Fruit fly (Drosophila melanogaster) whole organism, embryonic: ENCODE data around the gene VhaAC39-1.

Source experiments
- Antp ChIP-seq: fragments of 200-800 bp; sonication (Bioruptor generic); optimal IDR thresholded peaks from 3 replicates; lab custom pipeline; 2016; ENCODE audit warnings: missing biosample characterization, missing genetic modification characterization
- Atf-2 ChIP-seq: fragments of 200-800 bp; sonication (Bioruptor generic); optimal IDR thresholded peaks from 2 replicates; lab custom pipeline; 2016; ENCODE audit warnings: missing biosample characterization, missing genetic modification characterization
- Bgb ChIP-seq: fragments of 200-800 bp; sonication (Bioruptor generic); IDR thresholded peaks from 2 replicates; pipeline ENCODE4 v1.3.6; 2022; ENCODE audit warnings: missing biosample characterization, missing genetic modification characterization; ENCODE audit not compliant: partially characterized antibody
- CG13123 ChIP-seq: fragments of 200-800 bp; sonication (Bioruptor generic); optimal IDR thresholded peaks from 2 replicates; lab custom pipeline; 2016; ENCODE audit warnings: missing biosample characterization, missing genetic modification characterization
- CG13287 ChIP-seq: fragments of 200-800 bp; sonication (Bioruptor generic); IDR thresholded peaks from 2 replicates; pipeline ENCODE4 v1.3.6; 2022; ENCODE audit warnings: missing biosample characterization, missing genetic modification characterization; ENCODE audit not compliant: partially characterized antibody
- CG13296 ChIP-seq: fragments of 200-800 bp; sonication (Bioruptor generic); optimal IDR thresholded peaks from 3 replicates; lab custom pipeline; 2018; ENCODE audit warnings: missing biosample characterization, mild to moderate bottlenecking, missing genetic modification characterization
- CG13424 ChIP-seq: fragments of 200-800 bp; sonication (Bioruptor generic); optimal IDR thresholded peaks from 2 replicates; lab custom pipeline; 2019; ENCODE audit warnings: missing biosample characterization, mild to moderate bottlenecking, missing genetic modification characterization, moderate library complexity
- CG13894 ChIP-seq: fragments of 200-800 bp; sonication (Bioruptor generic); optimal IDR thresholded peaks from 3 replicates; lab custom pipeline; 2018; ENCODE audit warnings: missing biosample characterization, mild to moderate bottlenecking, missing genetic modification characterization, moderate library complexity
- CG17912 ChIP-seq: fragments of 200-800 bp; sonication (Bioruptor generic); optimal IDR thresholded peaks from 2 replicates; lab custom pipeline; 2018; ENCODE audit warnings: missing biosample characterization, mild to moderate bottlenecking, missing genetic modification characterization
- CG1832 ChIP-seq: fragments of 200-800 bp; sonication (Bioruptor generic); optimal IDR thresholded peaks from 2 replicates; lab custom pipeline; 2017; ENCODE audit warnings: missing biosample characterization, mild to moderate bottlenecking, missing genetic modification characterization, inconsistent platforms
- CG3407 ChIP-seq: fragments of 200-800 bp; sonication (Bioruptor generic); optimal IDR thresholded peaks from 2 replicates; lab custom pipeline; 2018; ENCODE audit warnings: missing biosample characterization, mild to moderate bottlenecking, missing genetic modification characterization
- CG34376 ChIP-seq: fragments of 200-800 bp; sonication (Bioruptor generic); optimal IDR thresholded peaks from 2 replicates; lab custom pipeline; 2018; ENCODE audit warnings: missing biosample characterization, mild to moderate bottlenecking, missing genetic modification characterization
- CG34422 ChIP-seq: fragments of 200-800 bp; sonication (Bioruptor generic); IDR thresholded peaks from 3 replicates; pipeline ENCODE4 v1.3.6; 2022; ENCODE audit warnings: missing biosample characterization, missing genetic modification characterization
- CG3995 ChIP-seq: fragments of 200-800 bp; sonication (Bioruptor generic); optimal IDR thresholded peaks from 3 replicates; lab custom pipeline; 2016; ENCODE audit warnings: missing biosample characterization, missing genetic modification characterization
- CG4854 ChIP-seq: fragments of 200-800 bp; sonication (Bioruptor generic); optimal IDR thresholded peaks from 2 replicates; lab custom pipeline; 2016; ENCODE audit warnings: missing biosample characterization, missing genetic modification characterization, inconsistent platforms
- CG5245 ChIP-seq: fragments of 200-800 bp; sonication (Bioruptor generic); optimal IDR thresholded peaks from 3 replicates; lab custom pipeline; 2016; ENCODE audit warnings: missing biosample characterization, missing genetic modification characterization
- CG8089 ChIP-seq: fragments of 200-800 bp; sonication (Bioruptor generic); optimal IDR thresholded peaks from 3 replicates; lab custom pipeline; 2016; ENCODE audit warnings: missing biosample characterization, missing genetic modification characterization
- D19A ChIP-seq: fragments of 200-800 bp; optimal IDR thresholded peaks from 3 replicates; lab custom pipeline; 2019; ENCODE audit warnings: missing biosample characterization, mild to moderate bottlenecking, missing genetic modification characterization, moderate library complexity
- Dbx ChIP-seq: fragments of 200-800 bp; sonication (Bioruptor generic); IDR thresholded peaks from 3 replicates; pipeline ENCODE4 v1.3.6; 2022; ENCODE audit warnings: missing biosample characterization, missing genetic modification characterization
- E2f2 ChIP-seq: fragments of 200-800 bp; sonication (Bioruptor generic); IDR thresholded peaks from 2 replicates; pipeline ENCODE4 v1.3.6; 2022; ENCODE audit warnings: missing biosample characterization, missing genetic modification characterization
- Elba2 ChIP-seq: fragments of 200-800 bp; sonication (Bioruptor generic); optimal IDR thresholded peaks from 3 replicates; lab custom pipeline; 2016; ENCODE audit warnings: missing biosample characterization, missing genetic modification characterization
- Fer2 ChIP-seq: fragments of 200-800 bp; sonication (Bioruptor generic); optimal IDR thresholded peaks from 2 replicates; lab custom pipeline; 2018; ENCODE audit warnings: missing biosample characterization, mild to moderate bottlenecking, missing genetic modification characterization, moderate library complexity
- Mad ChIP-seq: fragments of 200-800 bp; sonication (Bioruptor generic); optimal IDR thresholded peaks from 2 replicates; lab custom pipeline; 2016; ENCODE audit warnings: missing biosample characterization, missing genetic modification characterization
- NC2α ChIP-seq: fragments of 200-800 bp; sonication (Bioruptor generic); optimal IDR thresholded peaks from 2 replicates; lab custom pipeline; 2016; ENCODE audit warnings: missing biosample characterization, missing genetic modification characterization
- Oaz ChIP-seq: fragments of 200-800 bp; sonication (Bioruptor generic); IDR thresholded peaks from 2 replicates; pipeline ENCODE4 v1.3.6; 2022; ENCODE audit warnings: missing biosample characterization, missing genetic modification characterization
- Rx ChIP-seq: fragments of 200-800 bp; sonication (Bioruptor generic); IDR thresholded peaks from 2 replicates; pipeline ENCODE4 v1.3.6; 2022; ENCODE audit warnings: missing biosample characterization, missing genetic modification characterization
- Sry-δ ChIP-seq: fragments of 200-800 bp; sonication (Bioruptor generic); optimal IDR thresholded peaks from 2 replicates; lab custom pipeline; 2016; ENCODE audit warnings: missing biosample characterization, missing genetic modification characterization
- Ssrp ChIP-seq: fragments of 200-800 bp; sonication (Bioruptor generic); optimal IDR thresholded peaks from 2 replicates; lab custom pipeline; 2018; ENCODE audit warnings: missing biosample characterization, mild to moderate bottlenecking, missing genetic modification characterization, moderate library complexity
- Stat92E ChIP-seq, 3 experiments: fragments of >200 bp in 2 of 3; fragments of 200-800 bp in 1 of 3; sonication (Bioruptor generic) in 1 of 3; optimal IDR thresholded peaks; 2 replicates each; lab custom pipeline; 2017 to 2019; ENCODE audit warnings: missing biosample characterization in 3 of 3, missing genetic modification characterization in 3 of 3, mild to moderate bottlenecking in 1 of 3, moderate library complexity in 1 of 3
- TFAM ChIP-seq: fragments of 200-800 bp; sonication (Bioruptor generic); optimal IDR thresholded peaks from 2 replicates; lab custom pipeline; 2017; ENCODE audit warnings: missing biosample characterization, missing genetic modification characterization, inconsistent platforms
- Tbp ChIP-seq: fragments of >200 bp; optimal IDR thresholded peaks from 2 replicates; lab custom pipeline; 2018; ENCODE audit warnings: missing biosample characterization, missing genetic modification characterization
- Trl ChIP-seq, 3 experiments: fragments of >200 bp in 2 of 3; fragments of 200-800 bp in 1 of 3; sonication (Bioruptor generic) in 1 of 3; optimal IDR thresholded peaks; 2 replicates in 1 of 3; 3 replicates in 2 of 3; lab custom pipeline; 2016 to 2017; ENCODE audit warnings: missing biosample characterization in 1 of 3, missing genetic modification characterization in 1 of 3
- ac ChIP-seq: fragments of 200-800 bp; sonication (Bioruptor generic); optimal IDR thresholded peaks from 3 replicates; lab custom pipeline; 2017; ENCODE audit warnings: missing biosample characterization, mild to moderate bottlenecking, missing genetic modification characterization
- ara ChIP-seq: fragments of 200-800 bp; sonication (Bioruptor generic); IDR thresholded peaks from 2 replicates; pipeline ENCODE4 v1.3.6; 2022; ENCODE audit warnings: missing biosample characterization, missing genetic modification characterization
- ash1 ChIP-seq: fragments of 200-800 bp; sonication (Bioruptor generic); optimal IDR thresholded peaks from 2 replicates; lab custom pipeline; 2018; ENCODE audit warnings: missing biosample characterization, mild to moderate bottlenecking, missing genetic modification characterization
- br ChIP-seq: fragments of >200 bp; optimal IDR thresholded peaks from 2 replicates; lab custom pipeline; 2017
- chm ChIP-seq: fragments of 200-800 bp; sonication (Bioruptor generic); IDR thresholded peaks from 2 replicates; pipeline ENCODE4 v1.3.6; 2022; ENCODE audit warnings: missing biosample characterization, missing genetic modification characterization
- crp ChIP-seq, 2 experiments: fragments of 200-800 bp; sonication (Bioruptor generic); optimal IDR thresholded peaks; 2 replicates in 1 of 2; 3 replicates in 1 of 2; lab custom pipeline; 2017; ENCODE audit warnings: missing biosample characterization in 2 of 2, missing genetic modification characterization in 2 of 2, mild to moderate bottlenecking in 1 of 2, moderate library complexity in 1 of 2
- ftz-f1 ChIP-seq: fragments of 200-800 bp; sonication (Bioruptor generic); optimal IDR thresholded peaks from 2 replicates; lab custom pipeline; 2016; ENCODE audit warnings: missing biosample characterization, missing genetic modification characterization
- ind ChIP-seq: fragments of 200-800 bp; sonication (Bioruptor generic); optimal IDR thresholded peaks from 3 replicates; lab custom pipeline; 2016; ENCODE audit warnings: missing biosample characterization, missing genetic modification characterization
- inv ChIP-seq: fragments of 200-800 bp; sonication (Bioruptor generic); IDR thresholded peaks from 2 replicates; pipeline ENCODE4 v1.3.6; 2022; ENCODE audit warnings: missing biosample characterization, missing genetic modification characterization; ENCODE audit not compliant: partially characterized antibody
- jumu ChIP-seq: fragments of 200-800 bp; sonication (Bioruptor generic); optimal IDR thresholded peaks from 3 replicates; lab custom pipeline; 2016; ENCODE audit warnings: missing biosample characterization, missing genetic modification characterization
- otp ChIP-seq: fragments of 200-800 bp; sonication (Bioruptor generic); IDR thresholded peaks from 3 replicates; pipeline ENCODE4, ENCODE4 v1.3.6; 2022; ENCODE audit warnings: missing biosample characterization, missing genetic modification characterization
- pb ChIP-seq: fragments of 200-800 bp; sonication (Bioruptor generic); optimal IDR thresholded peaks from 3 replicates; lab custom pipeline; 2016; ENCODE audit warnings: missing biosample characterization, missing genetic modification characterization
- pum ChIP-seq: fragments of 200-800 bp; sonication (Bioruptor generic); optimal IDR thresholded peaks from 2 replicates; lab custom pipeline; 2016; ENCODE audit warnings: missing biosample characterization, missing genetic modification characterization
- pzg ChIP-seq: fragments of 200-800 bp; sonication (Bioruptor generic); optimal IDR thresholded peaks from 3 replicates; lab custom pipeline; 2018; ENCODE audit warnings: missing biosample characterization, mild to moderate bottlenecking, missing genetic modification characterization, moderate library complexity
- sisA ChIP-seq: fragments of 200-800 bp; sonication (Bioruptor generic); IDR thresholded peaks from 2 replicates; pipeline ENCODE4 v1.3.6; 2022; ENCODE audit warnings: missing biosample characterization, missing genetic modification characterization
- sna ChIP-seq: fragments of 200-800 bp; sonication (Bioruptor generic); IDR thresholded peaks from 2 replicates; pipeline ENCODE4 v1.3.6; 2022; ENCODE audit warnings: missing biosample characterization, missing genetic modification characterization; ENCODE audit not compliant: partially characterized antibody
- tap ChIP-seq: fragments of 200-800 bp; optimal IDR thresholded peaks from 3 replicates; lab custom pipeline; 2019; ENCODE audit warnings: missing biosample characterization, mild to moderate bottlenecking, missing genetic modification characterization, moderate library complexity
- toy ChIP-seq: fragments of 200-800 bp; sonication (Bioruptor generic); IDR thresholded peaks from 2 replicates; pipeline ENCODE4 v1.3.6; 2022; ENCODE audit warnings: missing biosample characterization, missing genetic modification characterization
- wdn ChIP-seq: fragments of 200-800 bp; sonication (Bioruptor generic); IDR thresholded peaks from 2 replicates; pipeline ENCODE4 v1.3.6; 2022; ENCODE audit warnings: missing biosample characterization, missing genetic modification characterization

VhaAC39-1 gene

DNA sequence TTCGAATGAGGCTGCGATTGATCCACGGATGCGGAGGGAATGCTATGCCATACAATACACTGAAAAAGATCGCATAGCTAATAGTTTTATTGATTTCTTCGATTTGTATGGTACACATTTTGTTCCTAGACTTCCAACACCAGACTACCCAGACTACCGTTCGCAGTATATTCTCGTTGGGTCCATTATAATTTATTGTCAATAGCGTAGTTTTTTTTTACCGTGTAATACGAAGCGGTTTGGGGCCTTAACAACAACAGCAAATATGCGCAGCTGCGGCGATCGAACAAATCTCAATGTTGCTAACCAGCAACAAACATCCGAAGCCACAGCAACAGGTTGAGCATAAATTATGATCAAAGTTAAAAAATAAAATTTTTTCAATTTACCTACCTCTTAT, 41.9 kb upstream of the VhaAC39-1 start (continued):
- TF ChIP-seq toy (GFP tag; lab: Robert Waterston, UW) (0 out of 2 replicates have a peak, but pooled peaks have one; percentile 39), otp (GFP tag; lab: Robert Waterston, UW) (peak; percentile 84), inv (GFP tag; lab: Robert Waterston, UW) (no peak), Oaz (peak; percentile 52), Fer2 (peak; percentile 60), CG3407 (peak; percentile 69), tap (peak; percentile 67), pum (GFP tag; lab: Kevin White, UChicago) (peak; percentile 58), Antp (GFP tag; lab: Kevin White, UChicago) (peak; percentile 72), sisA (GFP tag; lab: Robert Waterston, UW) (peak; percentile 83), Trl (optimal IDR thresholded peaks at IDR 0.05; lab: Kevin White, UChicago) (no peak), Trl (GFP tag; optimal IDR thresholded peaks at IDR 0.05; lab: Kevin White, UChicago) (peak; percentile 67), ara (GFP tag; lab: Robert Waterston, UW) (peak; percentile 77), chm (GFP tag; lab: Robert Waterston, UW) (peak; percentile 80), Sry-δ (GFP tag; lab: Kevin White, UChicago) (peak; percentile 39), Elba2 (GFP tag; lab: Kevin White, UChicago) (peak; percentile 3), Bgb (GFP tag; lab: Robert Waterston, UW) (no peak), CG4854 (GFP tag; lab: Kevin White, UChicago) (peak; percentile 58), Atf-2 (GFP tag; lab: Kevin White, UChicago) (peak; percentile 73), jumu (peak; percentile 58), Rx (GFP tag; lab: Robert Waterston, UW) (peak; percentile 71), pzg (GFP tag; lab: Kevin White, UChicago) (no peak), CG8089 (peak; percentile 67), Ssrp (tag; lab: Kevin White, UChicago) (peak; percentile 60), D19A (tag; lab: Kevin White, UChicago) (peak; percentile 63), CG34422 (peak; percentile 70; the same call in 1 of the 3 replicates), wdn (GFP tag; lab: Robert Waterston, UW) (peak; percentile 39; the same call in 1 of the 2 replicates), crp (GFP tag; optimal IDR thresholded peaks at IDR 0.05; lab: Kevin White, UChicago) (peak in 1 of 2 experiments; percentile 28), CG3995 (GFP tag; lab: Kevin White, UChicago) (peak; percentile 31), Stat92E (GFP tag; optimal IDR thresholded peaks at IDR 0.05; lab: Kevin White, UChicago) (no peak), CG13123 (GFP tag; lab: Kevin White, UChicago) (peak; percentile 48), Tbp (GFP tag; lab: Kevin White, UChicago) (no peak), CG1832 (GFP tag; lab: Kevin White, UChicago) (no peak), CG13287 (no peak), CG13894 (tag; lab: Kevin White, UChicago) (peak; percentile 76), NC2α (GFP tag; lab: Kevin White, UChicago) (peak; percentile 51), E2f2 (GFP tag; lab: Robert Waterston, UW) (peak; percentile 42; the same call in 1 of the 2 replicates), CG17912 (GFP tag; lab: Kevin White, UChicago) (peak; percentile 51), ftz-f1 (GFP tag; lab: Kevin White, UChicago) (no peak), CG34376 (GFP tag; lab: Kevin White, UChicago) (peak; percentile 61), ash1 (GFP tag; lab: Kevin White, UChicago) (peak; percentile 21), CG13296 (peak; percentile 84), ac (peak; percentile 64), br (lab: Kevin White, UChicago) (no peak), pb (peak; percentile 67), Mad (peak; percentile 68), Dbx (GFP tag; lab: Robert Waterston, UW) (peak; percentile 70; the same call in 2 of the 3 replicates), sna (GFP tag; lab: Robert Waterston, UW) (no peak), CG13424 (tag; lab: Kevin White, UChicago) (peak; percentile 87), ind (GFP tag; lab: Kevin White, UChicago) (peak; percentile 74), CG5245 (peak; percentile 68), TFAM (GFP tag; lab: Kevin White, UChicago) (no peak)
